Worm (Caenorhabditis elegans): ENCODE data around the gene T13C2.7.
A peak's percentile ranks its signal among the peaks of the same experiment; 100 is the strongest.

Gene T13C2.7

ce11 chrII:6797771-6798440 lies 18.7 kb downstream of the T13C2.7 start:
- TF ChIP-seq flt-1 (GFP tag; IDR thresholded peaks at IDR 0.05), result peak; percentile 42; the same call in 1 of the 2 replicates

DNA sequence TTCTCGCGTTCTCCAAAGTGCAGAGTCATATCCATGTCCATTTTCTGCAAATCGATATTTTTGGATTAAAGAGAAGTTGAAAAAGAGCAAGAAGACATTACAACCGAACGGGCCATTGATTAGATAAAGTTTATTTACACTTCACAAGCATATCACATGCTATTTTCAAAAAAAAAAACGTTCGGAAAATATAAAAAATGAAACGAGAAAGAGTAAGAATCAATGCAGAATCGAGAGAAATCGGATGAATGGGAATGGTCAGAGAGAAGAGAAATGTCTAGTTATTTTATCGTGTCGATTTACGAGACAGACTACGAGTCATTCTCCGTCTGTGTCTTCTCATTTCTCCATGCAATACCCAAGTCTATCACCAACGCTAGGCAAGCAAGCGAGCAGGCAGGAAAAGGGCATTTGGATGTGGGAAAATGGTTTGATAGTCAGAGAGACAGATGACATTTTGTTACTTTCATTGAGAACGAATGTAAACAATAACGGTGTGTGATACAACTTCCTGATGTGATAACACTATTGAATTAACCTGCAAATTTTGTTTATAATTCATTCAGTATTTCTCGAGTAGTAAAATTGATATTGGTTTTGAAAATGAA lies 21.0 kb downstream of the T13C2.7 start, which contains the start of gene F31E8.4:
F31E8.4 (minus strand) TSS at position 51 of the 608 bp plus-strand sequence.
- TF ChIP-seq T22C8.4 (GFP tag; IDR thresholded peaks at IDR 0.05) (no peak), tab-1 (GFP tag; IDR thresholded peaks at IDR 0.05) (0 out of 2 replicates have a peak, but pooled peaks have one; percentile 23)

DNA sequence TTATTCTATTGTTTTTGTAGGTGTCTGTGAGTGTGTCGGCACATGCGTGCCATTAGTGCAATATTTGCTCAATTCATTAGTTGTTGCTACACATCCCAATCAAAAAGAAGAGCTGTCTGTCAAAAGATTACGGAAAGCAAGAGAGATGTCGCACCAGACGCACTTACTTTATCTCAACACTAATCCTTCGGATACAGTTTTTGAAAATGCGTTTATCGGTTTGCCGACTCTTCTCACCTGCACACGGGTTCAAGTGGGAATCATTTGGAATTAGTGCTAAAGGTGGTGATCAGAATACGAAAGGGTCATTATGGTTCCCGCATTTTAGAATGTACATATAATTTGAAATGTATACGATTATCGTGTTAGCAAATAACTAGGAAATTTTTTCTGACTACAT lies 22.1 kb downstream of the T13C2.7 start:
- TF ChIP-seq klf-2 (GFP tag; conservative IDR thresholded peaks at IDR 0.05) (no peak), ztf-23 (GFP tag; IDR thresholded peaks at IDR 0.05) (no peak), flt-1 (GFP tag; IDR thresholded peaks at IDR 0.05) (no peak), tab-1 (GFP tag; IDR thresholded peaks at IDR 0.05) (no peak), med-1 (GFP tag; optimal IDR thresholded peaks at IDR 0.05; ENCODE audit: insufficient read depth) (no peak), T22C8.4 (GFP tag; IDR thresholded peaks at IDR 0.05) (no peak), ref-1 (GFP tag; conservative IDR thresholded peaks at IDR 0.05) (no peak), cog-1 (tag; optimal IDR thresholded peaks at IDR 0.05) (no peak), ztf-29 (GFP tag; IDR thresholded peaks at IDR 0.05) (no peak)

- TF ChIP-seq med-1 (GFP tag; optimal IDR thresholded peaks at IDR 0.05; ENCODE audit: insufficient read depth) (no peak), flt-1 (GFP tag; IDR thresholded peaks at IDR 0.05) (no peak), cog-1 (tag; optimal IDR thresholded peaks at IDR 0.05) (no peak)
Observed at ce11 chrII:6803024-6803423, 23.8 kb downstream of the T13C2.7 start, which contains the start of gene tab-1. Gene tab-1 (plus strand): TSS chrII:6803324.

DNA sequence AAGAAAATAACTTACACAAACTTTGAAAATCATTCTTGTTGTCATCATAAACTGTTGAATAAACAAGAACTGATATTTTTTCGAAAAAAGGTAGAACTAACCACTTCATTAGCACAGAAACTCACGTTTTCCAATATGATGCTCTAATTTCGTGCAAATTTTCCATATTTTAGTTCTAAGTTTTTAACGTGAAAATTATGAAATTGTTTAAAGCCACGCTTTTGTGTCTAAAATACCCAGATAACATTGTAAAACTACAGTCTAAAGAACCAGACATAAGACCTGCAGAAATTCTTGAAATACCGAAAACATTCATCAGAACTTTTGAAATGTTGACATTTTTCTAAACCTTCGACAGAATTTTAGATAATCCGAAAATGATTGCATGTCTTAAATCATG lies 28.0 kb downstream of the T13C2.7 start, which contains the start of gene F31E8.5:
F31E8.5 (minus strand) TSS at position 101 of the 400 bp plus-strand sequence.
- TF ChIP-seq klf-2 (GFP tag; conservative IDR thresholded peaks at IDR 0.05) (no peak), ztf-23 (GFP tag; IDR thresholded peaks at IDR 0.05) (no peak), cog-1 (tag; optimal IDR thresholded peaks at IDR 0.05) (no peak), ztf-29 (GFP tag; IDR thresholded peaks at IDR 0.05) (no peak), med-1 (GFP tag; optimal IDR thresholded peaks at IDR 0.05; ENCODE audit: insufficient read depth) (no peak), ref-1 (GFP tag; conservative IDR thresholded peaks at IDR 0.05) (no peak), T22C8.4 (GFP tag; IDR thresholded peaks at IDR 0.05) (no peak), tab-1 (GFP tag; IDR thresholded peaks at IDR 0.05) (no peak), flt-1 (GFP tag; IDR thresholded peaks at IDR 0.05) (no peak)

ce11 chrII:6808539-6808938 lies 29.3 kb downstream of the T13C2.7 start:
- 0 out of 2 replicates have a peak, but pooled peaks have one; percentile 18 for TF ChIP-seq flt-1 (GFP tag; IDR thresholded peaks at IDR 0.05)
- TF ChIP-seq med-1 (GFP tag; optimal IDR thresholded peaks at IDR 0.05; ENCODE audit: insufficient read depth), result no peak
- no peak for TF ChIP-seq cog-1 (tag; optimal IDR thresholded peaks at IDR 0.05)
- TF ChIP-seq ztf-29 (GFP tag; IDR thresholded peaks at IDR 0.05), result no peak

DNA sequence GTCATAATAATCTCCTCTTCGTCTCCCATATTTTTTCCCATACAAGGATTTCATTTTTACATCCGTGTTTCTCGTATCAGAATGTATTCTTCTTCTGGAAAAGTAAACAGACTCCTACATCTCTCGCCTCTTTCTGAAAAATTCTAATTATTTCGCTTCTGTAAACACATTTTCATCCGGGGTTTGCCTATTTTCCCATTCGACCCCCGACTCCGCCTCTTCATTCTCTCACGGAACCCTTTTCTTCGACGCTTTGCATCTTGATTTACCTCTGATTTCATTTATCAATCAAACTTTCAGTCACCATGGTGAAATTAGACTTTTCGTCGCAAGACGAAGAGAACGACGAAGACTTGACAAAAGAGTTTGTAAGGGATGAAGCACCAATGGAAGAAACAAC lies 31.5 kb downstream of the T13C2.7 start, which contains the start of gene snt-1:
snt-1 (plus strand) TSS at position 301 of the 400 bp plus-strand sequence.
- TF ChIP-seq flt-1 (GFP tag; IDR thresholded peaks at IDR 0.05), result no peak
- no peak for TF ChIP-seq ztf-29 (GFP tag; IDR thresholded peaks at IDR 0.05)
- no peak for TF ChIP-seq T22C8.4 (GFP tag; IDR thresholded peaks at IDR 0.05)

DNA sequence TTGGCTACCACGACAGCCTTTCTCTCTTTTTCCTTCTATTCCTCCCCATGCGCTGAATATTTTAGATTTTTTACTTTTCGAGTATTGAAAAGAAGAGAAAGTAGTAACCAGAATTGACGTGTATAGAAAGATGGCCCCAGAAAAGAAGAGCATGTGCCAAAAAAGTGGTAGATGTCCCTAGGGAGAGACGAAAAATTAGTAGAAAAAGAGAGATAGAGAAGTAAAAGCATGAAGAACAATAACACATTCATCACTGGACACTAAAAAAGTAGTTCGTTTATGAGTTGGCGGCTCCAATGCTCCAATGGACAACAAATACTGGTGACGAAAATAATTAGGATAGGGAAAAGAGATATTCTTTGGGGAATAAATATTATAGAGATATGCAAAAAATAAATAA lies 33.3 kb downstream of the T13C2.7 start:
- TF ChIP-seq T22C8.4 (GFP tag; IDR thresholded peaks at IDR 0.05) (no peak), tab-1 (GFP tag; IDR thresholded peaks at IDR 0.05) (no peak), cog-1 (tag; optimal IDR thresholded peaks at IDR 0.05) (no peak)

ce11 chrII:6816324-6816723 lies 37.1 kb downstream of the T13C2.7 start:
- no peak for TF ChIP-seq tab-1 (GFP tag; IDR thresholded peaks at IDR 0.05)
- no peak for TF ChIP-seq flt-1 (GFP tag; IDR thresholded peaks at IDR 0.05)
- TF ChIP-seq med-1 (GFP tag; optimal IDR thresholded peaks at IDR 0.05; ENCODE audit: insufficient read depth), result no peak
- no peak for TF ChIP-seq cog-1 (tag; optimal IDR thresholded peaks at IDR 0.05)
- no peak for TF ChIP-seq klf-2 (GFP tag; conservative IDR thresholded peaks at IDR 0.05)
- TF ChIP-seq T22C8.4 (GFP tag; IDR thresholded peaks at IDR 0.05), result no peak
- TF ChIP-seq ztf-23 (GFP tag; IDR thresholded peaks at IDR 0.05), result no peak
- no peak for TF ChIP-seq ref-1 (GFP tag; conservative IDR thresholded peaks at IDR 0.05)
- no peak for TF ChIP-seq ztf-29 (GFP tag; IDR thresholded peaks at IDR 0.05)

DNA sequence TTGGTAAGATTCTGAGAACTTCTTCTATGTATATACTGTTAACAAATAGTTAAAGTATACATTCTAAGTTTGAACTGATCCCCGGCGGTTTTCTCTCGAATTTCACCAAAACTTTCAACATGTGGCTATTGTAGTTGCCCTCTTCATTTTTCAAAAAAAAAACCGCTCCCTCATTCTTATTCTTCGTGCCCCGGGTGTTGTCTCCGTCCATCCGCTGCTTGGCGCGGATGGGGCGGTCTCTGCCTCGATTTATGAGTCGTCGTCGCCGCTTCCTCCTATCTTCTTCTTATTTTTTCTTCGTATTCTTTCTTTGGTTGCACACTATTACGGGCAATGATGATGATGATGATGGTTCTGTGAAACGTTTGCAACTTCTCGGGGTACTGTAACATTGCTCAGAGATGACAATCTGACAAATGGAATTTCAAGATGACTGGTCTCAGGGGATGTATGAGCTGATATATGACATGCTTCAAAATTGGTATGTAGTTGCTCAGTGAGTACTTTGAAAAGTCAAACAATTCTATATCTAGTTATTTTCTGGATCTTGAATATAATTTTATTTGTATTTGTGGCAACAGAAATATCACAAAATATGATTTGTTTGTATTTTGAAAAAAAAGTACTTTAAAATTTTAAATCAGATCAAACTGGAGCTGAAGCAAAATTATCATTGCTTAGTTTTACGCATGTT lies 41.2 kb downstream of the T13C2.7 start:
- TF ChIP-seq ref-1 (GFP tag; conservative IDR thresholded peaks at IDR 0.05) (no peak), klf-2 (GFP tag; conservative IDR thresholded peaks at IDR 0.05) (no peak), flt-1 (GFP tag; IDR thresholded peaks at IDR 0.05) (no peak), cog-1 (tag; optimal IDR thresholded peaks at IDR 0.05) (no peak), T22C8.4 (GFP tag; IDR thresholded peaks at IDR 0.05) (no peak), ztf-23 (GFP tag; IDR thresholded peaks at IDR 0.05) (no peak), med-1 (GFP tag; optimal IDR thresholded peaks at IDR 0.05; ENCODE audit: insufficient read depth) (no peak)

All from whole organism, midembryonic.